Worm (Caenorhabditis elegans) whole organism, young adult: ENCODE results near the gene clk-2.

Source experiments
- B0035.1 ChIP-seq: sonication (generic microtip); optimal IDR thresholded peaks from 2 replicates; lab custom pipeline; 2016; ENCODE audit warnings: missing genetic modification characterization, mild to moderate bottlenecking, missing compliant biosample characterization, missing genotype, missing genetic modification reagents
- B0261.1 ChIP-seq: sonication (generic microtip); optimal IDR thresholded peaks from 2 replicates; lab custom pipeline; 2016; ENCODE audit warnings: mild to moderate bottlenecking, missing genetic modification characterization, moderate library complexity, missing compliant biosample characterization
- B0336.3 ChIP-seq: fragments of 200-800 bp; sonication (Bioruptor generic); IDR thresholded peaks from 2 replicates; pipeline ENCODE4 v1.3.6; 2022; ENCODE audit warnings: missing genetic modification characterization, missing compliant biosample characterization
- C17E4.6 ChIP-seq: fragments of 200-800 bp; sonication (Bioruptor generic); IDR thresholded peaks from 2 replicates; pipeline ENCODE4 v1.3.6; 2022; ENCODE audit warnings: missing genetic modification reagents, missing genetic modification characterization, missing compliant biosample characterization
- F10E7.11 ChIP-seq: sonication (generic microtip); optimal IDR thresholded peaks from 2 replicates; lab custom pipeline; 2017; ENCODE audit warnings: mild to moderate bottlenecking, missing genetic modification characterization, moderate library complexity, missing compliant biosample characterization
- F22D6.2 ChIP-seq: sonication (generic microtip); optimal IDR thresholded peaks from 2 replicates; lab custom pipeline; 2016; ENCODE audit warnings: mild to moderate bottlenecking, missing genetic modification characterization, missing compliant biosample characterization
- F23B12.7 ChIP-seq: sonication (generic microtip); optimal IDR thresholded peaks from 2 replicates; lab custom pipeline; 2017; ENCODE audit warnings: missing genetic modification characterization, mild to moderate bottlenecking, missing compliant biosample characterization, antibody characterized with exemption, moderate library complexity; ENCODE audit not compliant: insufficient read depth
- F49E8.2 ChIP-seq: sonication (generic microtip); optimal IDR thresholded peaks from 3 replicates; lab custom pipeline; 2017; ENCODE audit warnings: missing genetic modification characterization, mild to moderate bottlenecking, missing compliant biosample characterization, antibody characterized with exemption, moderate library complexity; ENCODE audit not compliant: insufficient read depth
- F55B11.4 ChIP-seq: sonication (generic microtip); optimal IDR thresholded peaks from 2 replicates; lab custom pipeline; 2016; ENCODE audit warnings: missing compliant biosample characterization, missing genetic modification characterization, borderline replicate concordance; ENCODE audit not compliant: insufficient read depth
- F57A8.1 ChIP-seq: fragments of 200-800 bp; sonication (Bioruptor generic); optimal IDR thresholded peaks from 2 replicates; lab custom pipeline; 2018; ENCODE audit warnings: mild to moderate bottlenecking, missing genetic modification characterization, moderate library complexity, missing compliant biosample characterization
- Y53F4B.3 ChIP-seq: fragments of 200-800 bp; sonication (Bioruptor generic); IDR thresholded peaks from 2 replicates; pipeline ENCODE4 v1.3.6; 2022; ENCODE audit warnings: missing genetic modification reagents, missing genetic modification characterization, missing compliant biosample characterization
- Y56A3A.18 ChIP-seq: fragments of 200-800 bp; sonication (Bioruptor generic); IDR thresholded peaks from 2 replicates; pipeline ENCODE4 v1.3.6; 2022; ENCODE audit warnings: missing genetic modification reagents, missing genetic modification characterization, missing compliant biosample characterization
- Y79H2A.3 ChIP-seq: fragments of 200-800 bp; sonication (Bioruptor generic); conservative IDR thresholded peaks from 2 replicates; pipeline ENCODE4 v1.3.6; 2022; ENCODE audit warnings: missing genetic modification reagents, missing genetic modification characterization, missing compliant biosample characterization
- atf-7 ChIP-seq: sonication (generic microtip); optimal IDR thresholded peaks from 2 replicates; lab custom pipeline; 2017; ENCODE audit warnings: mild to moderate bottlenecking, missing genetic modification characterization, missing compliant biosample characterization
- attf-3 ChIP-seq: fragments of 200-800 bp; sonication (Bioruptor generic); conservative IDR thresholded peaks from 2 replicates; pipeline ENCODE4 v1.3.6; 2022; ENCODE audit warnings: missing genetic modification reagents, missing genetic modification characterization, missing compliant biosample characterization
- attf-5 ChIP-seq: fragments of 200-800 bp; sonication (Bioruptor generic); optimal IDR thresholded peaks from 2 replicates; lab custom pipeline; 2018; ENCODE audit warnings: mild to moderate bottlenecking, missing genetic modification characterization, missing compliant biosample characterization
- ccch-3 ChIP-seq: fragments of 200-800 bp; sonication (Bioruptor generic); optimal IDR thresholded peaks from 2 replicates; lab custom pipeline; 2018; ENCODE audit warnings: mild to moderate bottlenecking, missing genetic modification characterization, missing compliant biosample characterization
- ceh-27 ChIP-seq: fragments of 200-800 bp; sonication (Bioruptor generic); optimal IDR thresholded peaks from 2 replicates; lab custom pipeline; 2018; ENCODE audit warnings: mild to moderate bottlenecking, missing genetic modification characterization, moderate library complexity, missing compliant biosample characterization
- ceh-79 ChIP-seq: sonication (generic microtip); optimal IDR thresholded peaks from 2 replicates; lab custom pipeline; 2017; ENCODE audit warnings: mild to moderate bottlenecking, missing genetic modification characterization, missing compliant biosample characterization
- chd-7 ChIP-seq: sonication (generic microtip); optimal IDR thresholded peaks from 2 replicates; lab custom pipeline; 2016; ENCODE audit warnings: mild to moderate bottlenecking, missing genetic modification characterization, moderate library complexity, missing compliant biosample characterization
- dpff-1 ChIP-seq: sonication (generic microtip); optimal IDR thresholded peaks from 2 replicates; lab custom pipeline; 2017; ENCODE audit warnings: mild to moderate bottlenecking, missing genetic modification characterization, missing compliant biosample characterization
- ets-4 ChIP-seq: fragments of 200-800 bp; sonication (Bioruptor generic); optimal IDR thresholded peaks from 2 replicates; lab custom pipeline; 2018; ENCODE audit warnings: mild to moderate bottlenecking, missing genetic modification characterization, missing compliant biosample characterization
- gei-17 ChIP-seq: fragments of 200-800 bp; sonication (Bioruptor generic); optimal IDR thresholded peaks from 2 replicates; lab custom pipeline; 2018; ENCODE audit warnings: mild to moderate bottlenecking, missing genetic modification characterization, missing compliant biosample characterization
- hmg-1.2 ChIP-seq: fragments of 200-800 bp; sonication (Bioruptor generic); IDR thresholded peaks from 2 replicates; pipeline ENCODE4 v1.3.6; 2022; ENCODE audit warnings: missing genetic modification reagents, missing genetic modification characterization, missing compliant biosample characterization
- hrde-1 ChIP-seq: sonication (generic microtip); optimal IDR thresholded peaks from 2 replicates; lab custom pipeline; 2016; ENCODE audit warnings: missing genetic modification characterization, mild to moderate bottlenecking, missing compliant biosample characterization, moderate library complexity, missing genotype, missing genetic modification reagents, borderline replicate concordance
- let-526 ChIP-seq: fragments of 200-800 bp; sonication (Bioruptor generic); IDR thresholded peaks from 2 replicates; pipeline ENCODE4 v1.3.6; 2022; ENCODE audit warnings: missing genetic modification reagents, missing genetic modification characterization, missing compliant biosample characterization
- let-607 ChIP-seq, 2 experiments: fragments of 200-800 bp in 1 of 2; sonication (Bioruptor generic) in 1 of 2; sonication (generic microtip) in 1 of 2; optimal IDR thresholded peaks; 2 replicates each; lab custom pipeline; 2016 to 2018; ENCODE audit warnings: mild to moderate bottlenecking in 2 of 2, missing compliant biosample characterization in 2 of 2, missing genetic modification characterization in 2 of 2, moderate library complexity in 2 of 2, missing genotype in 1 of 2
- lin-26 ChIP-seq: fragments of 200-800 bp; sonication (Bioruptor generic); IDR thresholded peaks from 2 replicates; pipeline ENCODE4 v1.3.6; 2022; ENCODE audit warnings: missing genetic modification reagents, missing genetic modification characterization, missing compliant biosample characterization
- lin-35 ChIP-seq, 3 experiments: fragments of 150-350 bp in 2 of 3; sonication (generic microtip) in 1 of 3; optimal IDR thresholded peaks; 2 replicates each; lab custom pipeline; 2014 to 2018; ENCODE audit warnings: missing biosample characterization in 3 of 3, missing genetic modification characterization in 3 of 3, missing genetic modification reagents in 3 of 3
- lin-54 ChIP-seq: fragments of 200-800 bp; sonication (Bioruptor generic); optimal IDR thresholded peaks from 2 replicates; lab custom pipeline; 2018; ENCODE audit warnings: mild to moderate bottlenecking, missing genetic modification characterization, missing compliant biosample characterization
- madf-3 ChIP-seq: fragments of 200-800 bp; sonication (Bioruptor generic); IDR thresholded peaks from 2 replicates; pipeline ENCODE4 v1.3.6; 2022; ENCODE audit warnings: missing genetic modification reagents, missing genetic modification characterization, missing compliant biosample characterization
- madf-6 ChIP-seq: fragments of 200-800 bp; sonication (Bioruptor generic); IDR thresholded peaks from 2 replicates; pipeline ENCODE4 v1.3.6; 2022; ENCODE audit warnings: missing genetic modification reagents, missing genetic modification characterization, missing compliant biosample characterization
- mel-28 ChIP-seq: sonication (generic microtip); optimal IDR thresholded peaks from 2 replicates; lab custom pipeline; 2016; ENCODE audit warnings: borderline replicate concordance, mild to moderate bottlenecking, missing genetic modification characterization, missing compliant biosample characterization
- mxl-1 ChIP-seq: sonication (generic microtip); optimal IDR thresholded peaks from 2 replicates; lab custom pipeline; 2016; ENCODE audit warnings: missing genetic modification characterization, missing compliant biosample characterization
- nfya-2 ChIP-seq: fragments of 200-800 bp; sonication (Bioruptor generic); IDR thresholded peaks from 2 replicates; pipeline ENCODE4 v1.3.6; 2022; ENCODE audit warnings: missing genetic modification reagents, missing genetic modification characterization, missing compliant biosample characterization
- nfyb-1 ChIP-seq: fragments of 200-800 bp; sonication (Bioruptor generic); IDR thresholded peaks from 2 replicates; pipeline ENCODE4 v1.3.6; 2022; ENCODE audit warnings: missing genetic modification reagents, missing genetic modification characterization, missing compliant biosample characterization
- nhr-179 ChIP-seq: sonication (generic microtip); optimal IDR thresholded peaks from 2 replicates; lab custom pipeline; 2016; ENCODE audit warnings: mild to moderate bottlenecking, missing genetic modification characterization, missing compliant biosample characterization
- nhr-90 ChIP-seq: sonication (generic microtip); optimal IDR thresholded peaks from 2 replicates; lab custom pipeline; 2016; ENCODE audit warnings: missing genotype, mild to moderate bottlenecking, missing genetic modification characterization, missing compliant biosample characterization
- sdz-38 ChIP-seq: sonication (generic microtip); optimal IDR thresholded peaks from 2 replicates; lab custom pipeline; 2016; ENCODE audit warnings: missing genotype, missing genetic modification characterization, missing compliant biosample characterization
- sea-2 ChIP-seq: fragments of 200-800 bp; sonication (Bioruptor generic); IDR thresholded peaks from 2 replicates; pipeline ENCODE4 v1.3.6; 2022; ENCODE audit warnings: missing genetic modification characterization, missing compliant biosample characterization
- snpc-3.4 ChIP-seq: sonication (generic microtip); optimal IDR thresholded peaks from 2 replicates; lab custom pipeline; 2017; ENCODE audit warnings: missing genetic modification characterization, mild to moderate bottlenecking, missing compliant biosample characterization, antibody characterized with exemption, moderate library complexity, missing genotype, missing genetic modification reagents
- sptf-2 ChIP-seq: fragments of 200-800 bp; sonication (Bioruptor generic); optimal IDR thresholded peaks from 2 replicates; lab custom pipeline; 2018; ENCODE audit warnings: mild to moderate bottlenecking, missing genetic modification characterization, missing compliant biosample characterization
- tbp1 ChIP-seq: fragments of 200-800 bp; sonication (Bioruptor generic); optimal IDR thresholded peaks from 2 replicates; lab custom pipeline; 2018; ENCODE audit warnings: mild to moderate bottlenecking, missing genetic modification characterization, missing compliant biosample characterization
- tbx-9 ChIP-seq: sonication (generic microtip); optimal IDR thresholded peaks from 2 replicates; lab custom pipeline; 2016; ENCODE audit warnings: borderline replicate concordance, missing genetic modification characterization, inconsistent platforms, missing compliant biosample characterization
- xnd-1 ChIP-seq: sonication (generic microtip); optimal IDR thresholded peaks from 2 replicates; lab custom pipeline; 2016; ENCODE audit warnings: missing genotype, missing genetic modification reagents, missing genetic modification characterization, missing compliant biosample characterization
- ztf-22 ChIP-seq: fragments of 200-800 bp; sonication (Bioruptor generic); optimal IDR thresholded peaks from 2 replicates; lab custom pipeline; 2018; ENCODE audit warnings: mild to moderate bottlenecking, missing genetic modification characterization, moderate library complexity, missing compliant biosample characterization
- ztf-25 ChIP-seq: fragments of 200-800 bp; sonication (Bioruptor generic); IDR thresholded peaks from 2 replicates; pipeline ENCODE4 v1.3.6; 2022; ENCODE audit warnings: missing genetic modification reagents, missing genetic modification characterization, missing compliant biosample characterization
- ztf-28 ChIP-seq: fragments of 200-800 bp; sonication (Bioruptor generic); IDR thresholded peaks from 2 replicates; pipeline ENCODE4 v1.3.6; 2022; ENCODE audit warnings: missing genetic modification reagents, missing genetic modification characterization, missing compliant biosample characterization

The clk-2 gene

ce11 chrIII:7495616-7496146 is 22.6 kb downstream of the clk-2 start (continued):
- TF ChIP-seq atf-7 (tag; lab: Kevin White, UChicago) (no peak), snpc-3.4 (tag; lab: Kevin White, UChicago) (no peak), Y79H2A.3 (GFP tag; lab: Robert Waterston, UW) (no peak), madf-6 (GFP tag; lab: Robert Waterston, UW) (peak; percentile 62), madf-3 (GFP tag; lab: Robert Waterston, UW) (no peak), lin-54 (GFP tag; lab: Kevin White, UChicago) (peak; percentile 48), Y53F4B.3 (no peak), gei-17 (no peak), nhr-90 (tag; lab: Kevin White, UChicago) (no peak), nfyb-1 (GFP tag; lab: Robert Waterston, UW) (0 out of 2 replicates have a peak, but pooled peaks have one; percentile 10), F22D6.2 (tag; lab: Kevin White, UChicago) (no peak), attf-3 (no peak), nfya-2 (no peak), let-607 (tag; optimal IDR thresholded peaks at IDR 0.05; lab: Kevin White, UChicago) (no peak), B0336.3 (GFP tag; lab: Robert Waterston, UW) (peak; percentile 6), tbp1 (GFP tag; lab: Kevin White, UChicago) (peak; percentile 28), ceh-79 (tag; lab: Kevin White, UChicago) (no peak), xnd-1 (no peak), ztf-22 (GFP tag; lab: Kevin White, UChicago) (no peak), ets-4 (GFP tag; lab: Kevin White, UChicago) (no peak), B0035.1 (tag; lab: Kevin White, UChicago) (no peak), hmg-1.2 (no peak; the same call in 1 of the 2 replicates), dpff-1 (tag; lab: Kevin White, UChicago) (no peak), C17E4.6 (no peak; the same call in 1 of the 2 replicates), sptf-2 (GFP tag; lab: Kevin White, UChicago) (no peak), F23B12.7 (tag; lab: Kevin White, UChicago) (no peak), ccch-3 (GFP tag; lab: Kevin White, UChicago) (no peak), chd-7 (tag; lab: Kevin White, UChicago) (no peak), nhr-179 (tag; lab: Kevin White, UChicago) (no peak), F55B11.4 (no peak), F49E8.2 (peak; percentile 74), tbx-9 (tag; lab: Kevin White, UChicago) (no peak), F10E7.11 (tag; lab: Kevin White, UChicago) (no peak), hrde-1 (tag; lab: Kevin White, UChicago) (no peak), B0261.1 (tag; lab: Kevin White, UChicago) (no peak), ceh-27 (GFP tag; lab: Kevin White, UChicago) (no peak), let-526 (GFP tag; lab: Robert Waterston, UW) (no peak), attf-5 (GFP tag; lab: Kevin White, UChicago) (no peak), ztf-28 (GFP tag; lab: Robert Waterston, UW) (no peak), lin-26 (GFP tag; lab: Robert Waterston, UW) (0 out of 2 replicates have a peak, but pooled peaks have one; percentile 6), mel-28 (tag; lab: Kevin White, UChicago) (no peak), sea-2 (GFP tag; lab: Robert Waterston, UW) (no peak), ztf-25 (0 out of 2 replicates have a peak, but pooled peaks have one; percentile 27), F57A8.1 (GFP tag; lab: Kevin White, UChicago) (no peak), sdz-38 (tag; lab: Kevin White, UChicago) (no peak), lin-35 (GFP tag; optimal IDR thresholded peaks at IDR 0.05; lab: Kevin White, UChicago) (no peak), Y56A3A.18 (GFP tag; lab: Robert Waterston, UW) (0 out of 2 replicates have a peak, but pooled peaks have one; percentile 10), mxl-1 (tag; lab: Kevin White, UChicago) (no peak)
